Worm (Caenorhabditis elegans): Measurements from ENCODE around the gene fbl-1.

DNA sequence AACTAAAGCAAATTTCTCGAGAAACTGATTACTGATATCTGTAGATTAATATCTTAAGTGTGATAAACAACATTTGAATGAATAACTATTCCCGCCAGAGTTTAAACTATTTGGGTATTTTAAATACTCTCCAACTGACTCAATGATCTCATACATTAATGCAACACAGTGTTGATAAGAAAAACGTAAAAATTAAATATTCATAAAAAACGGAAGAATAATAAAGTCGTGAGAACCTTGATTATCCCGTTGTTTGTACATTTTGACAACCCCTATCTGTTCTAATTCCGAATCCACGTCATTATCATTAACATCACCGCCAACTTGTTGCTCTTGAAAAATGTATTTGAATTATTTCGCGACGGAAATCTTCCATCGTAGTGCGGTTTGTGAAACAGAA, 11.0 kb upstream of the fbl-1 start, which contains the start of gene elo-7:
- TF ChIP-seq unc-62 (GFP tag; optimal IDR thresholded peaks at IDR 0.05) (no peak), athp-1 (tag; optimal IDR thresholded peaks at IDR 0.05) (no peak), aptf-2 (GFP tag; conservative IDR thresholded peaks at IDR 0.05) (no peak), ceh-27 (GFP tag; optimal IDR thresholded peaks at IDR 0.05) (no peak), ama-1 (optimal IDR thresholded peaks at IDR 0.05) (no peak), ama-1 (GFP tag; optimal IDR thresholded peaks at IDR 0.05) (no peak), snpc-1.3 (tag; optimal IDR thresholded peaks at IDR 0.05; ENCODE audit: insufficient read depth) (no peak), D2030.7 (GFP tag; IDR thresholded peaks at IDR 0.05) (no peak), nhr-80 (tag; optimal IDR thresholded peaks at IDR 0.05) (no peak), lsl-1 (GFP tag; optimal IDR thresholded peaks at IDR 0.05) (no peak), pha-4 (tag; optimal IDR thresholded peaks at IDR 0.05) (no peak), F49E8.2 (tag; optimal IDR thresholded peaks at IDR 0.05; ENCODE audit: insufficient read depth) (no peak)
